Fruit fly (Drosophila melanogaster) whole organism, embryonic: ENCODE measurements around the gene CG6106.

Source experiments
- Asciz ChIP-seq: fragments of 200-800 bp; sonication (Bioruptor generic); optimal IDR thresholded peaks from 2 replicates; lab custom pipeline; 2017; ENCODE audit warnings: missing biosample characterization, mild to moderate bottlenecking, missing genetic modification characterization, missing genetic modification reagents
- BEAF-32 ChIP-seq: fragments of 200-800 bp; sonication (Bioruptor generic); optimal IDR thresholded peaks from 3 replicates; lab custom pipeline; 2017; ENCODE audit warnings: missing biosample characterization, missing genetic modification characterization, mild to moderate bottlenecking, moderate library complexity, missing genetic modification reagents
- CG1024 ChIP-seq: fragments of 200-800 bp; sonication (Bioruptor generic); IDR thresholded peaks from 2 replicates; pipeline ENCODE4 v1.3.6; 2022; ENCODE audit warnings: missing biosample characterization, missing genetic modification characterization
- CG11504 ChIP-seq: fragments of 200-800 bp; sonication (Bioruptor generic); optimal IDR thresholded peaks from 3 replicates; lab custom pipeline; 2019; ENCODE audit warnings: missing biosample characterization, mild to moderate bottlenecking, missing genetic modification characterization, moderate library complexity
- CG11723 ChIP-seq: fragments of 200-800 bp; sonication (Bioruptor generic); optimal IDR thresholded peaks from 2 replicates; lab custom pipeline; 2017; ENCODE audit warnings: missing biosample characterization, mild to moderate bottlenecking, missing genetic modification characterization
- CG12236 ChIP-seq: fragments of 200-800 bp; sonication (Bioruptor generic); optimal IDR thresholded peaks from 2 replicates; lab custom pipeline; 2016; ENCODE audit warnings: missing biosample characterization, missing genetic modification characterization
- CG13287 ChIP-seq: fragments of 200-800 bp; sonication (Bioruptor generic); IDR thresholded peaks from 2 replicates; pipeline ENCODE4 v1.3.6; 2022; ENCODE audit warnings: missing biosample characterization, missing genetic modification characterization; ENCODE audit not compliant: partially characterized antibody
- CG13424 ChIP-seq: fragments of 200-800 bp; sonication (Bioruptor generic); optimal IDR thresholded peaks from 2 replicates; lab custom pipeline; 2019; ENCODE audit warnings: missing biosample characterization, mild to moderate bottlenecking, missing genetic modification characterization, moderate library complexity
- CG14014 ChIP-seq: fragments of 200-800 bp; sonication (Bioruptor generic); IDR thresholded peaks from 2 replicates; pipeline ENCODE4 v1.3.6; 2022; ENCODE audit warnings: missing biosample characterization, missing genetic modification characterization
- CG14441 ChIP-seq: fragments of 200-800 bp; sonication (Bioruptor generic); IDR thresholded peaks from 2 replicates; pipeline ENCODE4 v1.3.6; 2022; ENCODE audit warnings: missing biosample characterization, missing genetic modification characterization
- CG17361 ChIP-seq: fragments of 200-800 bp; sonication (Bioruptor generic); IDR thresholded peaks from 3 replicates; pipeline ENCODE4 v1.3.6; 2022; ENCODE audit warnings: missing biosample characterization, missing genetic modification characterization
- CG42726 ChIP-seq: fragments of 200-800 bp; sonication (Bioruptor generic); IDR thresholded peaks from 2 replicates; pipeline ENCODE4 v1.3.6; 2022; ENCODE audit warnings: missing biosample characterization, missing genetic modification characterization; ENCODE audit not compliant: partially characterized antibody
- CG6765 ChIP-seq: fragments of 200-800 bp; sonication (Bioruptor generic); optimal IDR thresholded peaks from 3 replicates; lab custom pipeline; 2017; ENCODE audit warnings: missing biosample characterization, mild to moderate bottlenecking, missing genetic modification characterization
- CG7271 ChIP-seq: fragments of 200-800 bp; sonication (Bioruptor generic); optimal IDR thresholded peaks from 2 replicates; lab custom pipeline; 2018; ENCODE audit warnings: missing biosample characterization, mild to moderate bottlenecking, missing genetic modification characterization, moderate library complexity
- CG7357 ChIP-seq: fragments of 200-800 bp; sonication (Bioruptor generic); IDR thresholded peaks from 3 replicates; pipeline ENCODE4 v1.3.6; 2022; ENCODE audit warnings: missing biosample characterization, missing genetic modification characterization
- CG7786 ChIP-seq: fragments of 200-800 bp; sonication (Bioruptor generic); optimal IDR thresholded peaks from 2 replicates; lab custom pipeline; 2016; ENCODE audit warnings: missing biosample characterization, missing genetic modification characterization
- CG8281 ChIP-seq: fragments of 200-800 bp; sonication (Bioruptor generic); optimal IDR thresholded peaks from 2 replicates; lab custom pipeline; 2018; ENCODE audit warnings: missing biosample characterization, mild to moderate bottlenecking, missing genetic modification characterization, moderate library complexity
- CG9817 ChIP-seq: fragments of 200-800 bp; sonication (Bioruptor generic); optimal IDR thresholded peaks from 2 replicates; lab custom pipeline; 2018; ENCODE audit warnings: missing biosample characterization, mild to moderate bottlenecking, missing genetic modification characterization, moderate library complexity
- CG9876 ChIP-seq: fragments of 200-800 bp; sonication (Bioruptor generic); optimal IDR thresholded peaks from 2 replicates; lab custom pipeline; 2016; ENCODE audit warnings: missing biosample characterization, missing genetic modification characterization
- D19B ChIP-seq: fragments of 200-800 bp; sonication (Bioruptor generic); optimal IDR thresholded peaks from 2 replicates; lab custom pipeline; 2017; ENCODE audit warnings: missing biosample characterization, mild to moderate bottlenecking, missing genetic modification characterization
- Dbx ChIP-seq: fragments of 200-800 bp; sonication (Bioruptor generic); IDR thresholded peaks from 3 replicates; pipeline ENCODE4 v1.3.6; 2022; ENCODE audit warnings: missing biosample characterization, missing genetic modification characterization
- Doc2 ChIP-seq: fragments of 200-800 bp; sonication (Bioruptor generic); IDR thresholded peaks from 2 replicates; pipeline ENCODE4 v1.3.6; 2022; ENCODE audit warnings: missing biosample characterization, missing genetic modification characterization
- Eip74EF ChIP-seq, 2 experiments: fragments of 200-800 bp in 1 of 2; fragments of >200 bp in 1 of 2; sonication (Bioruptor generic) in 1 of 2; optimal IDR thresholded peaks; 2 replicates each; lab custom pipeline; 2017 to 2019; ENCODE audit warnings: missing biosample characterization in 2 of 2, missing genetic modification characterization in 2 of 2, mild to moderate bottlenecking in 1 of 2, moderate library complexity in 1 of 2
- Ets65A ChIP-seq: fragments of 200-800 bp; sonication (Bioruptor generic); peaks from one replicate; lab custom pipeline; 2016; ENCODE audit warnings: missing biosample characterization, missing genetic modification characterization
- Ets97D ChIP-seq: fragments of 200-800 bp; sonication (Bioruptor generic); optimal IDR thresholded peaks from 3 replicates; lab custom pipeline; 2016; ENCODE audit warnings: missing biosample characterization, missing genetic modification characterization
- Gsc ChIP-seq: fragments of 200-800 bp; sonication (Bioruptor generic); IDR thresholded peaks from 2 replicates; pipeline ENCODE4 v1.3.6; 2022; ENCODE audit warnings: missing biosample characterization, missing genetic modification characterization
- Hmx ChIP-seq: fragments of 200-800 bp; sonication (Bioruptor generic); optimal IDR thresholded peaks from 2 replicates; lab custom pipeline; 2016; ENCODE audit warnings: missing biosample characterization, missing genetic modification characterization
- Neu2 ChIP-seq: fragments of 200-800 bp; sonication (Bioruptor generic); optimal IDR thresholded peaks from 3 replicates; lab custom pipeline; 2016; ENCODE audit warnings: missing biosample characterization, missing genetic modification characterization, borderline replicate concordance
- NfI ChIP-seq: fragments of 200-800 bp; sonication (Bioruptor generic); optimal IDR thresholded peaks from 3 replicates; lab custom pipeline; 2018; ENCODE audit warnings: missing biosample characterization, mild to moderate bottlenecking, missing genetic modification characterization, moderate library complexity
- Poxn ChIP-seq: fragments of 200-800 bp; sonication (Bioruptor generic); IDR thresholded peaks from 2 replicates; pipeline ENCODE4 v1.3.6; 2022; ENCODE audit warnings: missing biosample characterization, missing genetic modification characterization
- Sox102F ChIP-seq: fragments of 200-800 bp; sonication (Bioruptor generic); optimal IDR thresholded peaks from 2 replicates; lab custom pipeline; 2018; ENCODE audit warnings: missing biosample characterization, mild to moderate bottlenecking, missing genetic modification characterization, moderate library complexity
- Sry-δ ChIP-seq: fragments of 200-800 bp; sonication (Bioruptor generic); optimal IDR thresholded peaks from 2 replicates; lab custom pipeline; 2016; ENCODE audit warnings: missing biosample characterization, missing genetic modification characterization
- Tbp ChIP-seq: fragments of >200 bp; optimal IDR thresholded peaks from 2 replicates; lab custom pipeline; 2018; ENCODE audit warnings: missing biosample characterization, missing genetic modification characterization
- Vsx1 ChIP-seq: fragments of 200-800 bp; sonication (Bioruptor generic); optimal IDR thresholded peaks from 2 replicates; lab custom pipeline; 2017; ENCODE audit warnings: missing biosample characterization, mild to moderate bottlenecking, missing genetic modification characterization, missing genetic modification reagents
- ab ChIP-seq: fragments of 200-800 bp; sonication (Bioruptor generic); optimal IDR thresholded peaks from 2 replicates; lab custom pipeline; 2016; ENCODE audit warnings: missing biosample characterization, missing genetic modification characterization
- aop ChIP-seq: fragments of 200-800 bp; sonication (Bioruptor generic); IDR thresholded peaks from 2 replicates; pipeline ENCODE4 v1.3.6; 2022; ENCODE audit warnings: missing biosample characterization, missing genetic modification characterization
- ase ChIP-seq: fragments of 200-800 bp; sonication (Bioruptor generic); IDR thresholded peaks from 3 replicates; pipeline ENCODE4 v1.3.6; 2022; ENCODE audit warnings: missing biosample characterization, missing genetic modification characterization
- bab2 ChIP-seq: fragments of 200-800 bp; sonication (Bioruptor generic); optimal IDR thresholded peaks from 2 replicates; lab custom pipeline; 2016; ENCODE audit warnings: missing biosample characterization, missing genetic modification characterization
- br ChIP-seq: fragments of >200 bp; optimal IDR thresholded peaks from 2 replicates; lab custom pipeline; 2017
- cwo ChIP-seq: fragments of 200-800 bp; sonication (Bioruptor generic); optimal IDR thresholded peaks from 3 replicates; lab custom pipeline; 2017; ENCODE audit warnings: missing biosample characterization, missing genetic modification characterization, mild to moderate bottlenecking, moderate library complexity, missing genetic modification reagents
- eve ChIP-seq, 2 experiments: fragments of >200 bp; optimal IDR thresholded peaks; 2 replicates each; lab custom pipeline; 2017; ENCODE audit warnings: missing biosample characterization in 2 of 2, missing genetic modification characterization in 2 of 2
- ftz-f1 ChIP-seq: fragments of 200-800 bp; sonication (Bioruptor generic); optimal IDR thresholded peaks from 2 replicates; lab custom pipeline; 2016; ENCODE audit warnings: missing biosample characterization, missing genetic modification characterization
- kay ChIP-seq: fragments of 200-800 bp; sonication (Bioruptor generic); optimal IDR thresholded peaks from 2 replicates; lab custom pipeline; 2016; ENCODE audit warnings: missing biosample characterization, missing genetic modification characterization
- oc ChIP-seq: fragments of 200-800 bp; sonication (Bioruptor generic); optimal IDR thresholded peaks from 2 replicates; lab custom pipeline; 2018; ENCODE audit warnings: missing biosample characterization, mild to moderate bottlenecking, missing genetic modification characterization, moderate library complexity
- sim ChIP-seq: fragments of 200-800 bp; sonication (Bioruptor generic); IDR thresholded peaks from 2 replicates; pipeline ENCODE4 v1.3.6; 2022; ENCODE audit warnings: missing biosample characterization, missing genetic modification characterization
- sqz ChIP-seq: fragments of 200-800 bp; sonication (Bioruptor generic); optimal IDR thresholded peaks from 3 replicates; lab custom pipeline; 2018; ENCODE audit warnings: missing biosample characterization, mild to moderate bottlenecking, missing genetic modification characterization
- tap ChIP-seq: fragments of 200-800 bp; optimal IDR thresholded peaks from 3 replicates; lab custom pipeline; 2019; ENCODE audit warnings: missing biosample characterization, mild to moderate bottlenecking, missing genetic modification characterization, moderate library complexity
- tll ChIP-seq, 2 experiments: fragments of 200-800 bp in 1 of 2; fragments of >200 bp in 1 of 2; sonication (Bioruptor generic) in 1 of 2; optimal IDR thresholded peaks; 2 replicates each; lab custom pipeline; 2017 to 2019; ENCODE audit warnings: missing biosample characterization in 2 of 2, missing genetic modification characterization in 2 of 2, mild to moderate bottlenecking in 1 of 2, moderate library complexity in 1 of 2
- ttk ChIP-seq: fragments of 200-800 bp; sonication (Bioruptor generic); IDR thresholded peaks from 2 replicates; pipeline ENCODE4 v2.1.2; 2022; ENCODE audit warnings: missing biosample characterization, missing genetic modification characterization
- yki ChIP-seq: fragments of >200 bp; optimal IDR thresholded peaks from 3 replicates; lab custom pipeline; 2018

The CG6106 gene

DNA sequence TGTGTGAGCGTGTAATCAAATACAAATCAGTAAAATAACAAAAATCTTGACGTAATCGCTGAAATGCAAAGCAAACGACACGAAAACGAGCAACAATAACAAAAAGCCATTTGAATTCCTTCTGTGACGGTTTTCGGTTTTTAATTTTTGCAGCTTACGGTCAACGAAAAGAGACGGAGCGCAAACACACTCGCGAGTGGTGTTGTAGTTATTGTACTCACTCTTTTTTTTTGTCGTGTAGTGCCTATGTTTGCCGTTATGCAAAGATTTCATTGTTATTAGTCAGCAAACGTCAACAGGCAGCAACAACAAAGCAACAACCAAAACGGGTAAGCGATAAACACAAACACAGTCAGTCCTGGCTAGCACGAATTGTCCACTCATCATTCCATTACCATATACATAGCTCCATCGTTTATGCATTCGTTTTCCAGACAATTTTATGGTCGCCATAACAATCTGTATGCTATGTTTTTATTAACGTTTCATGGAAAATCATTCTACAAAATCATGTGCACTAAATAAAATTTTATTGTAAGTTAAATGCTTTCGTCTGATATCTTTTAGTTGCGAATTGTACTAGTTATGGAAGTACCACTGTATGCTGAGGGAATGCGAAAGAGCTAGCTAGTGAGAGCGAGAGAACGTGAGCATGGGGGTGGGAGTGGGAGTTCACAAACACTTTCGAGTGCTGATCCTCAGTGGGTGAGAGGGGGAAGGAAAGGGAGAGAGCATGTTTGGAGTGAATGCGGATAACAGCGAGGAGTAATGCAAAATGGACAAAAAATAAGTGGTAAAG, 8.4 kb downstream of the CG6106 start (continued):
- TF ChIP-seq Hmx (GFP tag; lab: Kevin White, UChicago) (no peak), CG13424 (tag; lab: Kevin White, UChicago) (peak; percentile 85), D19B (GFP tag; lab: Kevin White, UChicago) (peak; percentile 57), Vsx1 (GFP tag; lab: Kevin White, UChicago) (no peak), Ets97D (GFP tag; lab: Kevin White, UChicago) (peak; percentile 26), CG14014 (GFP tag; lab: Robert Waterston, UW) (peak; percentile 91), CG7271 (tag; lab: Kevin White, UChicago) (no peak), Neu2 (GFP tag; lab: Kevin White, UChicago) (no peak), Tbp (no peak), sim (GFP tag; lab: Robert Waterston, UW) (no peak), CG9817 (tag; lab: Kevin White, UChicago) (peak; percentile 91), ase (GFP tag; lab: Robert Waterston, UW) (no peak; the same call in 2 of the 3 replicates), NfI (peak; percentile 80), yki (no peak), CG1024 (GFP tag; lab: Robert Waterston, UW) (0 out of 2 replicates have a peak, but pooled peaks have one; percentile 4), CG8281 (peak; percentile 54), oc (tag; lab: Kevin White, UChicago) (peak; percentile 50), ttk (GFP tag; lab: Robert Waterston, UW) (peak; percentile 69), Ets65A (GFP tag; lab: Kevin White, UChicago) (peak; percentile 98), CG6765 (peak; percentile 58), CG9876 (GFP tag; lab: Kevin White, UChicago) (no peak), BEAF-32 (GFP tag; lab: Kevin White, UChicago) (no peak), CG42726 (GFP tag; lab: Robert Waterston, UW) (no peak), eve (GFP tag; optimal IDR thresholded peaks at IDR 0.05; lab: Kevin White, UChicago) (peak in 1 of 2 experiments; percentile 88), Dbx (GFP tag; lab: Robert Waterston, UW) (peak; percentile 78), Eip74EF (GFP tag; optimal IDR thresholded peaks at IDR 0.05; lab: Kevin White, UChicago) (peak in 1 of 2 experiments; percentile 63), ab (no peak), Asciz (peak; percentile 15), Poxn (GFP tag; lab: Robert Waterston, UW) (peak; percentile 69), CG7786 (peak; percentile 79), sqz (GFP tag; lab: Kevin White, UChicago) (no peak), CG14441 (peak; percentile 71), cwo (peak; percentile 68), CG17361 (GFP tag; lab: Robert Waterston, UW) (peak; percentile 46; the same call in 2 of the 3 replicates), br (lab: Kevin White, UChicago) (no peak), tll (GFP tag; optimal IDR thresholded peaks at IDR 0.05; lab: Kevin White, UChicago) (no peak), Doc2 (GFP tag; lab: Robert Waterston, UW) (no peak), Sox102F (GFP tag; lab: Kevin White, UChicago) (peak; percentile 56), Sry-δ (GFP tag; lab: Kevin White, UChicago) (no peak), CG11504 (tag; lab: Kevin White, UChicago) (peak; percentile 83), bab2 (GFP tag; lab: Kevin White, UChicago) (peak; percentile 75), CG7357 (GFP tag; lab: Robert Waterston, UW) (peak; percentile 72), aop (GFP tag; lab: Robert Waterston, UW) (no peak), CG12236 (GFP tag; lab: Kevin White, UChicago) (peak; percentile 16), ftz-f1 (no peak), Gsc (GFP tag; lab: Robert Waterston, UW) (no peak), CG11723 (peak; percentile 12), CG13287 (GFP tag; lab: Robert Waterston, UW) (no peak), tap (tag; lab: Kevin White, UChicago) (peak; percentile 72), kay (peak; percentile 75)
